Fruit fly (Drosophila melanogaster) S2 (cell line): ENCODE results near the gene Patr-1.

Experiments
- CG8478 ChIP-seq: fragments of >200 bp; optimal IDR thresholded peaks from 2 replicates; lab custom pipeline; 2018
- CTCF ChIP-seq, 2 experiments: fragments of >200 bp; optimal IDR thresholded peaks; 2 replicates each; lab custom pipeline; 2018

DNA sequence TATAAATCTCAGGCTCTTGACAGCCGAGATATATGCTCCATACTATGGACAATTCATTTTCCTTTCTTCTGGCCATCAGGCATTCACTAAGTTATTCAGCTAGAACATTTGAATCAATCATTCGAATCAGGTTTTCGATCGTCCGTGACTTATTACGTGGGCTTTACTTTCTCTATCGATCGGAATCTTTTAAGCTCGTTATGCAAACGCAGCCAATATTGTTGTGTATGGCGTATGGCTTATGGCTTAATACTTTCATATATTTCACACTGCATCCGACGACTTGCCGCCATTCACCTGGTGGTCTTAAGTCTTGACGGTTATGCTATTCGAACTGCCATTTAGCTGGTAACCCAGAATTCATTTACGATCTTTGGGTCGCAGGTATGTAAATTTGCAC is 27.2 kb upstream of the Patr-1 start:
- no peak for TF ChIP-seq CTCF (optimal IDR thresholded peaks at IDR 0.05; lab: Kevin White, UChicago)
- TF ChIP-seq CG8478: no peak
